Worm (Caenorhabditis elegans) whole organism, early embryonic: ENCODE results near the gene zyg-11.
A peak's percentile ranks its signal among the peaks of the same experiment; 100 is the strongest.

Experiments used
- aly-1 ChIP-seq: sonication (generic microtip); optimal IDR thresholded peaks from 2 replicates; lab custom pipeline; 2016; ENCODE audit warnings: missing genetic modification characterization, missing compliant biosample characterization
- ama-1 ChIP-seq: fragments of 150-350 bp; optimal IDR thresholded peaks from 2 replicates; lab custom pipeline; 2014
- ets-7 ChIP-seq: sonication (generic microtip); optimal IDR thresholded peaks from 2 replicates; lab custom pipeline; 2016; ENCODE audit warnings: missing genotype, missing genetic modification characterization, missing compliant biosample characterization
- flt-1 ChIP-seq: fragments of 200-800 bp; sonication (Bioruptor generic); IDR thresholded peaks from 2 replicates; pipeline ENCODE4 v1.3.6; 2022; ENCODE audit warnings: missing genetic modification characterization, missing compliant biosample characterization
- hmbx-1 ChIP-seq: sonication (generic microtip); optimal IDR thresholded peaks from 2 replicates; lab custom pipeline; 2016; ENCODE audit warnings: mild to moderate bottlenecking, missing genetic modification characterization, missing compliant biosample characterization
- hmg-4 ChIP-seq: fragments of 200-800 bp; sonication (Bioruptor generic); optimal IDR thresholded peaks from 2 replicates; lab custom pipeline; 2018; ENCODE audit warnings: mild to moderate bottlenecking, missing genetic modification characterization, missing compliant biosample characterization
- hnd-1 ChIP-seq: sonication (generic microtip); optimal IDR thresholded peaks from 2 replicates; lab custom pipeline; 2016; ENCODE audit warnings: missing genetic modification characterization, missing compliant biosample characterization
- pes-1 ChIP-seq: fragments of 200-800 bp; sonication (Bioruptor generic); IDR thresholded peaks from 2 replicates; pipeline ENCODE4 v1.3.6; 2022; ENCODE audit warnings: missing genetic modification reagents, missing genetic modification characterization, missing compliant biosample characterization
- scrt-1 ChIP-seq: fragments of 200-800 bp; sonication (Bioruptor generic); IDR thresholded peaks from 2 replicates; pipeline ENCODE4 v1.3.6; 2022; ENCODE audit warnings: missing genetic modification characterization, missing compliant biosample characterization
- sea-1 ChIP-seq: fragments of 200-800 bp; sonication (Bioruptor generic); conservative IDR thresholded peaks from 2 replicates; pipeline ENCODE4 v1.3.6; 2022; ENCODE audit warnings: missing genetic modification characterization, missing compliant biosample characterization
- tbx-11 ChIP-seq: fragments of 200-800 bp; sonication (Bioruptor generic); IDR thresholded peaks from 2 replicates; pipeline ENCODE4 v1.3.6; 2022; ENCODE audit warnings: missing genetic modification characterization, missing compliant biosample characterization
- tbx-37 ChIP-seq: fragments of 200-800 bp; sonication (Bioruptor generic); conservative IDR thresholded peaks from 2 replicates; pipeline ENCODE4 v1.3.6; 2022; ENCODE audit warnings: missing genetic modification reagents, missing genetic modification characterization, missing compliant biosample characterization
- tra-4 ChIP-seq: sonication (generic microtip); optimal IDR thresholded peaks from 2 replicates; lab custom pipeline; 2017; ENCODE audit warnings: missing genetic modification characterization, missing compliant biosample characterization

DNA sequence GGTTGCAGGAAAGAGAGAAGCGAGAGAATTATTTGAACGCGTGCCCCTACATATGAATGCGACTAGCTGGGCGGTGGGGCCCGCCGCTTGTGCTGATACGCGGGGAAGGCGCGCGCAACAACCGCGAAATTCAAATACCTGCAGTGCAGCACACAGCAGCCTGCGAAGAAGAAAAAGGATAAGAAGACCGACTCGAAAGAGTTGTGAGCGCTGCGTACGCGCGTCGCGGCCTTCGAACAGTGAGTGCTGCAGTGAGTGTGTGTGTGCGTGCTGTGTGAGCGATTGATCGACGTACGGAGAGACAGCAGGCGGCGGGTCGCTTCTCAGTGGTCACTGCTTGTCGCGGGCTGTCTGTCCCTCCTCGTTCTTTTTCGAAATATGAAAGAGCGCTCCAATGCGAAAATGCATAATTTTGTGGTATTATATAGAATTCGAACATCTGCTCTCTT lies 10.8 kb downstream of the zyg-11 start:
- TF ChIP-seq ama-1 (no peak), hnd-1 (tag; lab: Kevin White, UChicago) (no peak), hmbx-1 (tag; lab: Kevin White, UChicago) (no peak), pes-1 (peak; percentile 24; the same call in 1 of the 2 replicates), aly-1 (tag; lab: Kevin White, UChicago) (peak; percentile 80), tbx-37 (no peak), sea-1 (no peak; the same call in 1 of the 2 replicates), hmg-4 (GFP tag; lab: Kevin White, UChicago) (peak; percentile 95), tra-4 (tag; lab: Kevin White, UChicago) (no peak), ets-7 (tag; lab: Kevin White, UChicago) (peak; percentile 35), tbx-11 (no peak), flt-1 (GFP tag; lab: Robert Waterston, UW) (no peak), scrt-1 (GFP tag; lab: Robert Waterston, UW) (peak; percentile 59; the same call in 1 of the 2 replicates)
